Worm (Caenorhabditis elegans) whole organism, L3 larva: Measurements from ENCODE around the gene F59A6.3.

Source experiments
- R02D3.7 ChIP-seq: fragments of 150-350 bp; optimal IDR thresholded peaks from 2 replicates; lab custom pipeline; 2014; ENCODE audit warnings: missing biosample characterization, missing genetic modification characterization
- ZK546.5 ChIP-seq: sonication (generic microtip); optimal IDR thresholded peaks from 2 replicates; lab custom pipeline; 2017; ENCODE audit warnings: missing biosample characterization, missing genetic modification characterization
- ama-1 ChIP-seq: fragments of 150-350 bp; optimal IDR thresholded peaks from 2 replicates; lab custom pipeline; 2018
- ceh-16 ChIP-seq: sonication (generic microtip); optimal IDR thresholded peaks from 2 replicates; lab custom pipeline; 2017; ENCODE audit warnings: missing biosample characterization, missing genetic modification characterization
- ceh-28 ChIP-seq: fragments of 150-350 bp; optimal IDR thresholded peaks from 2 replicates; lab custom pipeline; 2014; ENCODE audit warnings: missing biosample characterization, missing genetic modification reagents, missing genetic modification characterization
- ceh-82 ChIP-seq: fragments of 150-350 bp; optimal IDR thresholded peaks from 2 replicates; lab custom pipeline; 2014; ENCODE audit warnings: missing biosample characterization, missing genetic modification characterization
- ceh-9 ChIP-seq: sonication (generic microtip); optimal IDR thresholded peaks from 2 replicates; lab custom pipeline; 2018; ENCODE audit warnings: missing biosample characterization, missing genetic modification characterization
- daf-12 ChIP-seq: fragments of 150-350 bp; optimal IDR thresholded peaks from 2 replicates; lab custom pipeline; 2014; ENCODE audit warnings: missing biosample characterization, missing genetic modification reagents, missing genetic modification characterization
- egl-27 ChIP-seq: sonication (generic microtip); optimal IDR thresholded peaks from 4 replicates; lab custom pipeline; 2017; ENCODE audit warnings: missing biosample characterization, missing genetic modification reagents, missing genetic modification characterization
- egl-5 ChIP-seq: fragments of 150-350 bp; optimal IDR thresholded peaks from 2 replicates; lab custom pipeline; 2017; ENCODE audit warnings: missing biosample characterization, missing genetic modification reagents, missing genetic modification characterization, inconsistent platforms
- elt-1 ChIP-seq: fragments of 150-350 bp; optimal IDR thresholded peaks from 2 replicates; lab custom pipeline; 2014; ENCODE audit warnings: missing biosample characterization, missing genetic modification characterization
- elt-2 ChIP-seq: sonication (generic microtip); optimal IDR thresholded peaks from 2 replicates; lab custom pipeline; 2016; ENCODE audit warnings: missing genetic modification reagents, mild to moderate bottlenecking, missing genetic modification characterization, missing compliant biosample characterization
- elt-3 ChIP-seq, 3 experiments: fragments of 150-350 bp in 1 of 3; sonication (generic microtip) in 2 of 3; optimal IDR thresholded peaks; 2 replicates in 2 of 3; 4 replicates in 1 of 3; lab custom pipeline; 2014 to 2017; ENCODE audit warnings: missing biosample characterization in 3 of 3, missing genetic modification characterization in 3 of 3
- fos-1 ChIP-seq: fragments of 150-350 bp; optimal IDR thresholded peaks from 2 replicates; lab custom pipeline; 2014; ENCODE audit warnings: missing biosample characterization, missing genetic modification characterization
- jun-1 ChIP-seq: fragments of 150-350 bp; optimal IDR thresholded peaks from 2 replicates; lab custom pipeline; 2014; ENCODE audit warnings: missing biosample characterization, missing genetic modification reagents, missing genetic modification characterization
- lin-15B ChIP-seq: fragments of 150-350 bp; optimal IDR thresholded peaks from 2 replicates; lab custom pipeline; 2014; ENCODE audit warnings: missing biosample characterization, missing genetic modification characterization
- lin-39 ChIP-seq: fragments of 150-350 bp; optimal IDR thresholded peaks from 2 replicates; lab custom pipeline; 2018; ENCODE audit warnings: missing biosample characterization, missing genetic modification reagents, missing genetic modification characterization
- mdl-1 ChIP-seq: fragments of 150-350 bp; optimal IDR thresholded peaks from 2 replicates; lab custom pipeline; 2014; ENCODE audit warnings: missing biosample characterization, missing genetic modification characterization
- mml-1 ChIP-seq: fragments of 150-350 bp; sonication (generic microtip); optimal IDR thresholded peaks from 3 replicates; lab custom pipeline; 2014; ENCODE audit warnings: missing biosample characterization, missing genetic modification characterization
- nfya-1 ChIP-seq: sonication (generic microtip); optimal IDR thresholded peaks from 2 replicates; lab custom pipeline; 2017; ENCODE audit warnings: missing genetic modification characterization, mild to moderate bottlenecking, missing compliant biosample characterization, antibody characterized with exemption, moderate library complexity; ENCODE audit not compliant: insufficient read depth
- nhr-11 ChIP-seq: fragments of 150-350 bp; optimal IDR thresholded peaks from 2 replicates; lab custom pipeline; 2014; ENCODE audit warnings: missing biosample characterization, missing genetic modification characterization
- nhr-12 ChIP-seq: fragments of 150-350 bp; optimal IDR thresholded peaks from 2 replicates; lab custom pipeline; 2014; ENCODE audit warnings: missing biosample characterization, missing genetic modification characterization
- nhr-23 ChIP-seq: fragments of 150-350 bp; optimal IDR thresholded peaks from 2 replicates; lab custom pipeline; 2014; ENCODE audit warnings: missing biosample characterization, missing genetic modification reagents, missing genetic modification characterization
- nhr-237 ChIP-seq: fragments of 150-350 bp; optimal IDR thresholded peaks from 2 replicates; lab custom pipeline; 2014; ENCODE audit warnings: missing biosample characterization, missing genetic modification characterization
- nhr-25 ChIP-seq: sonication (generic microtip); optimal IDR thresholded peaks from 2 replicates; lab custom pipeline; 2017; ENCODE audit warnings: missing biosample characterization, missing genetic modification characterization
- nhr-43 ChIP-seq: sonication (generic microtip); optimal IDR thresholded peaks from 2 replicates; lab custom pipeline; 2016; ENCODE audit warnings: mild to moderate bottlenecking, missing genetic modification characterization, missing compliant biosample characterization; ENCODE audit not compliant: poor library complexity, severe bottlenecking
- nhr-67 ChIP-seq: fragments of 150-350 bp; optimal IDR thresholded peaks from 2 replicates; lab custom pipeline; 2014; ENCODE audit warnings: missing biosample characterization, missing genetic modification characterization
- nhr-76 ChIP-seq: fragments of 150-350 bp; sonication (generic microtip); optimal IDR thresholded peaks from 5 replicates; lab custom pipeline; 2014; ENCODE audit warnings: missing biosample characterization, missing genetic modification characterization
- nhr-77 ChIP-seq: fragments of 150-350 bp; optimal IDR thresholded peaks from 2 replicates; lab custom pipeline; 2014; ENCODE audit warnings: missing biosample characterization, missing genetic modification characterization
- pha-4 ChIP-seq: fragments of 150-350 bp; optimal IDR thresholded peaks from 2 replicates; lab custom pipeline; 2014; ENCODE audit warnings: missing biosample characterization, missing genetic modification reagents, missing genetic modification characterization
- pqm-1 ChIP-seq: fragments of 150-350 bp; optimal IDR thresholded peaks from 2 replicates; lab custom pipeline; 2017; ENCODE audit warnings: missing biosample characterization, missing genetic modification characterization, inconsistent platforms
- skn-1 ChIP-seq: fragments of 150-350 bp; optimal IDR thresholded peaks from 2 replicates; lab custom pipeline; 2014; ENCODE audit warnings: missing biosample characterization, missing genetic modification characterization
- tbx-2 ChIP-seq: sonication (generic microtip); optimal IDR thresholded peaks from 2 replicates; lab custom pipeline; 2016; ENCODE audit warnings: mild to moderate bottlenecking, missing genetic modification characterization, missing compliant biosample characterization
- unc-62 ChIP-seq: fragments of 150-350 bp; sonication (generic microtip); optimal IDR thresholded peaks from 4 replicates; lab custom pipeline; 2014; ENCODE audit warnings: missing biosample characterization, missing genetic modification reagents, missing genetic modification characterization
- ztf-4 ChIP-seq: fragments of 150-350 bp; optimal IDR thresholded peaks from 2 replicates; lab custom pipeline; 2014; ENCODE audit warnings: missing biosample characterization, missing genetic modification characterization

F59A6.3 gene

DNA sequence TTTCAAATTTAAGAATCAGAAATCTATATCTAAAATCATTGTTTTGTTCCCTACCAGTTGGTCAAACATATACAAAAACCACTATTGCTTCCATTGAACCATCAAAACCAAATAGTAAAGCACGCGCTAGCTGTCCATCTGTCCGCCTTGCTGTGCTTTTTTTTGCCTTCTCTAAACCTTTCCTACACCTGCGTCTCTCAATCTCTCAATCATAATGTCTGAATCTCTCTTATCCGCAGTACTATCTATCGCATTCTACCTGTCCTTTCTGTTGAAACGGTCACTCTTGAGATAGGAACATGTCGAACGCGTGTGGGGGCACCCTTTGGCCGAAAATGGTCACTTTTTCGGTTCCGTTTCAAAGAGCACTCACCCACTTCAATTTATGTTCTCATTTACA lies 39.1 kb downstream of the F59A6.3 start:
- no peak for TF ChIP-seq nhr-11
- TF ChIP-seq egl-27 = no peak
- no peak for TF ChIP-seq tbx-2
- TF ChIP-seq ztf-4 (tag; lab: Kevin White, UChicago) = no peak
- TF ChIP-seq nhr-76 (tag; lab: Kevin White, UChicago) = no peak
- TF ChIP-seq nfya-1 (tag; lab: Kevin White, UChicago) = peak; percentile 4
- TF ChIP-seq skn-1 (tag; lab: Kevin White, UChicago) = no peak
- TF ChIP-seq nhr-23 (tag; lab: Kevin White, UChicago) = peak; percentile 36
- peak; percentile 37 for TF ChIP-seq pha-4 (tag; lab: Kevin White, UChicago)
- TF ChIP-seq egl-5 (tag; lab: Kevin White, UChicago) = peak; percentile 13
- TF ChIP-seq ama-1 (lab: Kevin White, UChicago) = no peak
- no peak for TF ChIP-seq fos-1
- peak; percentile 37 for TF ChIP-seq nhr-25 (tag; lab: Kevin White, UChicago)
- no peak for TF ChIP-seq elt-2 (tag; lab: Kevin White, UChicago)
- no peak for TF ChIP-seq mdl-1
- TF ChIP-seq daf-12 (tag; lab: Kevin White, UChicago) = no peak

DNA sequence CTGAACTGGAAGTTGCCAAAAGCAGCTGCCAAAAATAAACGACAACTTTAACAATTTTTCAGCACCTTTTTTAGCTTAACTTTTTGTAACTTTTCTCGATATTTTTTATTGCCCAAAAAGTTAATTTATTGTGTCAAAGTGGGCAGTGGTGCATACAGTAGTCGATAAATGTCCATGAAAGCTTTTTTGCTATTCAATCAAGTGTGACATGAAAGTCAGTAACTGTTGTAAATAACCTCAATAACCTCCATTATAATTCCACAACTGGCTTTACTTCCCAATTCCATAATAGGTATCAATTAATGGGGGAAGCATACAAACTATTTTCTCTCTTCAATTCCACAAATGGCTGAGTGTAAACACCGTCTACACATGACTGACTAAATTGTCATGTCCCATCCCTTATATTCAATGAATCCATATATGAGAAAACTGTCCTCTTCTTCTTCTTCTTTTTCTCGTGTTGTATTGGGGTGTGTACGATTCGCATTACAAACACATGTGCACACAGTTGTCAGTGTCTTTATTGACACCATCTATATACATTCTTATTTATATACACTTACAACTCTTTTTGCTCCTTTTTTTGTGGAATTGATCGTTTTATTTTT lies 40.2 kb downstream of the F59A6.3 start:
- no peak for TF ChIP-seq nhr-237 (tag; lab: Kevin White, UChicago)
- TF ChIP-seq pha-4 (tag; lab: Kevin White, UChicago) = peak; percentile 53
- no peak for TF ChIP-seq daf-12 (tag; lab: Kevin White, UChicago)

- TF ChIP-seq nhr-67 (no peak), nfya-1 (tag; lab: Kevin White, UChicago) (peak; percentile 17), nhr-23 (tag; lab: Kevin White, UChicago) (peak; percentile 48), nhr-76 (tag; lab: Kevin White, UChicago) (no peak), R02D3.7 (tag; lab: Kevin White, UChicago) (no peak), nhr-43 (tag; lab: Kevin White, UChicago) (peak; percentile 13), ceh-28 (tag; lab: Kevin White, UChicago) (peak; percentile 5), lin-39 (tag; lab: Kevin White, UChicago) (no peak), elt-1 (tag; lab: Kevin White, UChicago) (no peak), nhr-25 (tag; lab: Kevin White, UChicago) (peak; percentile 58), nhr-11 (no peak), unc-62 (GFP tag; lab: Kevin White, UChicago) (peak; percentile 56), nhr-12 (tag; lab: Kevin White, UChicago) (no peak), elt-3 (tag; optimal IDR thresholded peaks at IDR 0.05; lab: Kevin White, UChicago) (peak in 1 of 3 experiments; percentile 14)
Observed at ce11 chrII:5049249-5049648, 41.1 kb downstream of the F59A6.3 start.

DNA sequence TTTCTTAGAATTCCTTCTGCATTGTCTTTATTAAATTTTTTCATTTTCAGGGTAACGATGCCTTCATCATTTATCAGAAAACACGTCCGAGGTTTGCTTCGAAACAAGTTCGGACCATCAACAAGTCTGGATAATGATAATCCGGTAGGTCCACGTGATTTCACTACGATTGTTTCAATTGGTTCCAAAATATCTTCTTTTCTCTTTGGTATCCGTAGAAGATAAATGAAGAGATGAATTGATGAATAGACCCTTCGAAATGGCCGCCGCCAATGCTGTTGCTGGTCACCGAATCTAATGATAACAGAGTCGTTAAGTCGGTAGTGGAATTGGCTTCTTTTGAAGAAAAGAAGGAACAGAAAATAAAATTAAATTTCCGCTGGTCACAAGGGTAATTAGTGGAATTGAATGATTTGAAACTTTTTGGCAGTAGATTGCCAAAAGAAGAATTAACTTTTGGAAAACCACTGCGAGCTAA lies 41.8 kb downstream of the F59A6.3 start, which contains the start of gene F33G12.6:
TSS of gene F33G12.6 (plus strand) at position 51 of the 478 bp plus-strand sequence.
- TF ChIP-seq egl-5 (tag; lab: Kevin White, UChicago) (peak; percentile 76), mml-1 (tag; lab: Kevin White, UChicago) (no peak)

- TF ChIP-seq elt-1 (tag; lab: Kevin White, UChicago) = no peak
- TF ChIP-seq lin-39 (tag; lab: Kevin White, UChicago) = no peak
- no peak for TF ChIP-seq fos-1
- TF ChIP-seq egl-5 (tag; lab: Kevin White, UChicago) = no peak
- no peak for TF ChIP-seq nhr-67
- no peak for TF ChIP-seq elt-3 (tag; optimal IDR thresholded peaks at IDR 0.05; lab: Kevin White, UChicago)
- TF ChIP-seq nhr-23 (tag; lab: Kevin White, UChicago) = no peak
- no peak for TF ChIP-seq lin-15B (tag; lab: Kevin White, UChicago)
- TF ChIP-seq nfya-1 (tag; lab: Kevin White, UChicago) = no peak
- TF ChIP-seq pqm-1 (tag; lab: Kevin White, UChicago) = no peak
- TF ChIP-seq nhr-77 (tag; lab: Kevin White, UChicago) = no peak
- no peak for TF ChIP-seq ZK546.5 (tag; lab: Kevin White, UChicago)
- TF ChIP-seq ceh-82 (tag; lab: Kevin White, UChicago) = no peak
- TF ChIP-seq ceh-9 = no peak
- no peak for TF ChIP-seq egl-27
- no peak for TF ChIP-seq ama-1 (lab: Kevin White, UChicago)
- TF ChIP-seq jun-1 (tag; lab: Kevin White, UChicago) = no peak
- TF ChIP-seq ceh-16 (tag; lab: Kevin White, UChicago) = no peak
- no peak for TF ChIP-seq nhr-25 (tag; lab: Kevin White, UChicago)
Observed at ce11 chrII:5050776-5051175, 42.6 kb downstream of the F59A6.3 start.
